Worm (Caenorhabditis elegans) whole organism, L3 larva: Measurements from ENCODE around the gene srh-222.

Experiments
- aly-2 ChIP-seq: fragments of 150-350 bp; optimal IDR thresholded peaks from 2 replicates; lab custom pipeline; 2014; ENCODE audit warnings: missing biosample characterization, missing genetic modification characterization
- ama-1 ChIP-seq: fragments of 150-350 bp; optimal IDR thresholded peaks from 2 replicates; lab custom pipeline; 2018
- daf-12 ChIP-seq: fragments of 150-350 bp; optimal IDR thresholded peaks from 2 replicates; lab custom pipeline; 2014; ENCODE audit warnings: missing biosample characterization, missing genetic modification reagents, missing genetic modification characterization
- egl-27 ChIP-seq: sonication (generic microtip); optimal IDR thresholded peaks from 4 replicates; lab custom pipeline; 2017; ENCODE audit warnings: missing biosample characterization, missing genetic modification reagents, missing genetic modification characterization
- elt-3 ChIP-seq, 3 experiments: fragments of 150-350 bp in 1 of 3; sonication (generic microtip) in 2 of 3; optimal IDR thresholded peaks; 2 replicates in 2 of 3; 4 replicates in 1 of 3; lab custom pipeline; 2014 to 2017; ENCODE audit warnings: missing biosample characterization in 3 of 3, missing genetic modification characterization in 3 of 3
- fkh-10 ChIP-seq: sonication (generic microtip); optimal IDR thresholded peaks from 2 replicates; lab custom pipeline; 2017; ENCODE audit warnings: missing biosample characterization, missing genetic modification reagents, missing genetic modification characterization
- fkh-2 ChIP-seq: fragments of 150-350 bp; optimal IDR thresholded peaks from 2 replicates; lab custom pipeline; 2014; ENCODE audit warnings: missing biosample characterization, missing genetic modification reagents, missing genetic modification characterization
- fos-1 ChIP-seq: fragments of 150-350 bp; optimal IDR thresholded peaks from 2 replicates; lab custom pipeline; 2014; ENCODE audit warnings: missing biosample characterization, missing genetic modification characterization
- nhr-11 ChIP-seq: fragments of 150-350 bp; optimal IDR thresholded peaks from 2 replicates; lab custom pipeline; 2014; ENCODE audit warnings: missing biosample characterization, missing genetic modification characterization
- nhr-237 ChIP-seq: fragments of 150-350 bp; optimal IDR thresholded peaks from 2 replicates; lab custom pipeline; 2014; ENCODE audit warnings: missing biosample characterization, missing genetic modification characterization
- nhr-76 ChIP-seq: fragments of 150-350 bp; sonication (generic microtip); optimal IDR thresholded peaks from 5 replicates; lab custom pipeline; 2014; ENCODE audit warnings: missing biosample characterization, missing genetic modification characterization
- skn-1 ChIP-seq: fragments of 150-350 bp; optimal IDR thresholded peaks from 2 replicates; lab custom pipeline; 2014; ENCODE audit warnings: missing biosample characterization, missing genetic modification characterization

DNA sequence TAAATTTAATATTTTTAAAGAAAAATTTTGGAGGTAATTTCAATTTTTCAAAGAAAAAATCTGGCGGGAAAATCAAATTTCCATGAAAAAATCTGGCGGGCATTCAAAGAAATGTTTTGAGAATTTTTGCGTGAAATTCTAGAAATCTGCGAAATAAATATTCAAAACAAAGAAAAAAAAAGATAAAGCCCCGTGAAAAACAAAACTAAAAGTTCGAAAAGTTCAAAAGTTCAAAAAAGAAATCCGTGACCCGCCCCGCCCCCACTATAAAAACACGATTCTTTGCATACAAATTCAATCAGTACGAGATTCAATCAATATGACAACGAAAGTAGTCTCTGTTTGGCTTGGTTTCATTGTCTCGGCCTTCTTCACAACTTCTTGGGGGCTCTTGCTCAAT lies 6.6 kb upstream of the srh-222 start, which contains the start of gene clec-79:
- TF ChIP-seq fkh-2 (tag; lab: Kevin White, UChicago) (no peak), ama-1 (lab: Kevin White, UChicago) (no peak), egl-27 (tag; lab: Kevin White, UChicago) (no peak), elt-3 (tag; optimal IDR thresholded peaks at IDR 0.05; lab: Kevin White, UChicago) (no peak), nhr-11 (no peak), daf-12 (tag; lab: Kevin White, UChicago) (no peak), fkh-10 (GFP tag; lab: Kevin White, UChicago) (no peak), skn-1 (no peak), nhr-237 (tag; lab: Kevin White, UChicago) (no peak), aly-2 (tag; lab: Kevin White, UChicago) (no peak), nhr-76 (no peak), fos-1 (no peak)
